Fruit fly (Drosophila melanogaster) whole organism, prepupa: Measurements from ENCODE around the gene tkv.
A peak's percentile ranks its signal among the peaks of the same experiment; 100 is the strongest.

Source experiments
- CG10669 ChIP-seq: fragments of 200-800 bp; sonication (Bioruptor generic); optimal IDR thresholded peaks from 3 replicates; lab custom pipeline; 2018; ENCODE audit warnings: missing biosample characterization, mild to moderate bottlenecking, missing genetic modification characterization, moderate library complexity
- CG11762 ChIP-seq: fragments of 200-800 bp; sonication (Bioruptor generic); optimal IDR thresholded peaks from 3 replicates; lab custom pipeline; 2016; ENCODE audit warnings: missing biosample characterization, missing genetic modification characterization; ENCODE audit not compliant: insufficient read depth
- CG15336 ChIP-seq: fragments of 200-800 bp; sonication (Bioruptor generic); IDR thresholded peaks from 2 replicates; pipeline ENCODE4 v1.3.6; 2022; ENCODE audit warnings: missing biosample characterization, missing genetic modification characterization
- CG1621 ChIP-seq: fragments of 200-800 bp; sonication (Bioruptor generic); optimal IDR thresholded peaks from 3 replicates; lab custom pipeline; 2018; ENCODE audit warnings: missing biosample characterization, mild to moderate bottlenecking, missing genetic modification characterization
- CG16779 ChIP-seq: fragments of 200-800 bp; sonication (Bioruptor generic); optimal IDR thresholded peaks from 3 replicates; lab custom pipeline; 2017; ENCODE audit warnings: missing biosample characterization, mild to moderate bottlenecking, missing genetic modification characterization
- CG3032 ChIP-seq: fragments of 200-800 bp; optimal IDR thresholded peaks from 2 replicates; lab custom pipeline; 2019; ENCODE audit warnings: missing biosample characterization, mild to moderate bottlenecking, missing genetic modification characterization, moderate library complexity
- CG32006 ChIP-seq: fragments of 200-800 bp; sonication (Bioruptor generic); optimal IDR thresholded peaks from 3 replicates; lab custom pipeline; 2017; ENCODE audit warnings: missing biosample characterization, mild to moderate bottlenecking, missing genetic modification characterization
- CG34406 ChIP-seq: fragments of 200-800 bp; sonication (Bioruptor generic); optimal IDR thresholded peaks from 3 replicates; lab custom pipeline; 2016; ENCODE audit warnings: missing biosample characterization, missing genetic modification characterization
- CG3919 ChIP-seq: fragments of 200-800 bp; sonication (Bioruptor generic); optimal IDR thresholded peaks from 3 replicates; lab custom pipeline; 2016; ENCODE audit warnings: missing biosample characterization, missing genetic modification characterization
- CG6163 ChIP-seq: fragments of 200-800 bp; sonication (Bioruptor generic); IDR thresholded peaks from 3 replicates; pipeline ENCODE4 v1.3.6; 2022; ENCODE audit warnings: missing biosample characterization, missing genetic modification characterization
- CG6808 ChIP-seq: fragments of 200-800 bp; sonication (Bioruptor generic); optimal IDR thresholded peaks from 3 replicates; lab custom pipeline; 2017; ENCODE audit warnings: missing biosample characterization, missing genetic modification characterization, mild to moderate bottlenecking, moderate library complexity, missing genetic modification reagents
- CG8632 ChIP-seq: fragments of 200-800 bp; sonication (Bioruptor generic); optimal IDR thresholded peaks from 3 replicates; lab custom pipeline; 2016; ENCODE audit warnings: missing biosample characterization, missing genetic modification characterization
- CG9139 ChIP-seq: fragments of 200-800 bp; sonication (Bioruptor generic); optimal IDR thresholded peaks from 3 replicates; lab custom pipeline; 2017; ENCODE audit warnings: missing biosample characterization, mild to moderate bottlenecking, missing genetic modification characterization
- Eip75B ChIP-seq: fragments of 200-800 bp; sonication (Bioruptor generic); optimal IDR thresholded peaks from 3 replicates; lab custom pipeline; 2016; ENCODE audit warnings: missing biosample characterization, missing genetic modification characterization
- Eip78C ChIP-seq: fragments of 200-800 bp; sonication (Bioruptor generic); peaks from one replicate; lab custom pipeline; 2016; ENCODE audit warnings: missing biosample characterization, missing genetic modification characterization
- Eip93F ChIP-seq: fragments of 200-800 bp; sonication (Bioruptor generic); optimal IDR thresholded peaks from 2 replicates; lab custom pipeline; 2016; ENCODE audit warnings: missing biosample characterization, mild to moderate bottlenecking, missing genetic modification characterization
- Ets96B ChIP-seq: fragments of 200-800 bp; optimal IDR thresholded peaks from 2 replicates; lab custom pipeline; 2019; ENCODE audit warnings: missing biosample characterization, mild to moderate bottlenecking, missing genetic modification characterization, moderate library complexity
- Hr38 ChIP-seq: sonication (Bioruptor generic); optimal IDR thresholded peaks from 2 replicates; lab custom pipeline; 2016; ENCODE audit warnings: missing biosample characterization, missing genetic modification characterization
- Lpt ChIP-seq: fragments of 200-800 bp; sonication (Bioruptor generic); optimal IDR thresholded peaks from 3 replicates; lab custom pipeline; 2016; ENCODE audit warnings: missing biosample characterization, missing genetic modification characterization
- Met ChIP-seq: fragments of 200-800 bp; sonication (Bioruptor generic); optimal IDR thresholded peaks from 3 replicates; lab custom pipeline; 2016; ENCODE audit warnings: missing biosample characterization, missing genetic modification characterization
- OdsH ChIP-seq: fragments of 200-800 bp; sonication (Bioruptor generic); optimal IDR thresholded peaks from 3 replicates; lab custom pipeline; 2016; ENCODE audit warnings: missing biosample characterization, missing genetic modification characterization
- Sox14 ChIP-seq: fragments of 200-800 bp; sonication (Bioruptor generic); optimal IDR thresholded peaks from 3 replicates; lab custom pipeline; 2016; ENCODE audit warnings: missing biosample characterization, missing genetic modification characterization
- Sox15 ChIP-seq: fragments of 200-800 bp; sonication (Bioruptor generic); optimal IDR thresholded peaks from 3 replicates; lab custom pipeline; 2016; ENCODE audit warnings: missing biosample characterization, missing genetic modification characterization
- dsx ChIP-seq: fragments of 200-800 bp; optimal IDR thresholded peaks from 3 replicates; lab custom pipeline; 2019; ENCODE audit warnings: missing biosample characterization, mild to moderate bottlenecking, missing genetic modification characterization, moderate library complexity; ENCODE audit not compliant: poor library complexity, severe bottlenecking
- fkh ChIP-seq: fragments of 200-800 bp; sonication (Bioruptor generic); optimal IDR thresholded peaks from 3 replicates; lab custom pipeline; 2017; ENCODE audit warnings: missing biosample characterization, mild to moderate bottlenecking, missing genetic modification characterization, moderate library complexity
- lz ChIP-seq: fragments of 200-800 bp; sonication (Bioruptor generic); optimal IDR thresholded peaks from 3 replicates; lab custom pipeline; 2016; ENCODE audit warnings: missing biosample characterization, missing genetic modification characterization
- net ChIP-seq: fragments of 200-800 bp; sonication (Bioruptor generic); optimal IDR thresholded peaks from 3 replicates; lab custom pipeline; 2016; ENCODE audit warnings: missing biosample characterization, missing genetic modification characterization
- pdm3 ChIP-seq: fragments of 200-800 bp; sonication (Bioruptor generic); optimal IDR thresholded peaks from 3 replicates; lab custom pipeline; 2016; ENCODE audit warnings: missing biosample characterization, missing genetic modification characterization
- salr ChIP-seq, 2 experiments: fragments of 200-800 bp; sonication (Bioruptor generic); optimal IDR thresholded peaks; 3 replicates each; lab custom pipeline; 2016 to 2018; ENCODE audit warnings: missing biosample characterization in 2 of 2, missing genetic modification characterization in 2 of 2, mild to moderate bottlenecking in 1 of 2
- ss ChIP-seq, 2 experiments: fragments of 200-800 bp; sonication (Bioruptor generic); optimal IDR thresholded peaks; 2 replicates in 1 of 2; 3 replicates in 1 of 2; lab custom pipeline; 2017 to 2018; ENCODE audit warnings: mild to moderate bottlenecking in 2 of 2, missing biosample characterization in 2 of 2, missing genetic modification characterization in 2 of 2, moderate library complexity in 1 of 2
- svp ChIP-seq: fragments of 200-800 bp; sonication (Bioruptor generic); peaks from one replicate; lab custom pipeline; 2016; ENCODE audit warnings: missing biosample characterization, missing genetic modification characterization
- vri ChIP-seq: fragments of 200-800 bp; sonication (Bioruptor generic); optimal IDR thresholded peaks from 3 replicates; lab custom pipeline; 2016; ENCODE audit warnings: missing biosample characterization, mild to moderate bottlenecking, missing genetic modification characterization

Gene tkv

dm6 chr2L:5242194-5242914 lies 28.8 kb downstream of the tkv start (continued):
- no peak for TF ChIP-seq CG10669 (GFP tag; lab: Kevin White, UChicago)
- no peak for TF ChIP-seq fkh (GFP tag; lab: Kevin White, UChicago)
- peak; percentile 5 for TF ChIP-seq OdsH (GFP tag; lab: Kevin White, UChicago)
- no peak for TF ChIP-seq net (GFP tag; lab: Kevin White, UChicago)
- no peak for TF ChIP-seq Lpt (GFP tag; lab: Kevin White, UChicago)
- TF ChIP-seq CG3919 = no peak
- TF ChIP-seq Ets96B (tag; lab: Kevin White, UChicago) = no peak
- TF ChIP-seq CG32006 (GFP tag; lab: Kevin White, UChicago) = peak; percentile 57
- TF ChIP-seq CG1621 (tag; lab: Kevin White, UChicago) = no peak
- no peak for TF ChIP-seq CG9139 (GFP tag; lab: Kevin White, UChicago)
- TF ChIP-seq salr (GFP tag; optimal IDR thresholded peaks at IDR 0.05; lab: Kevin White, UChicago) = no peak
- peak; percentile 9 for TF ChIP-seq Sox14 (GFP tag; lab: Kevin White, UChicago)
- no peak for TF ChIP-seq CG34406 (GFP tag; lab: Kevin White, UChicago)
- no peak for TF ChIP-seq CG11762 (GFP tag; lab: Kevin White, UChicago)
- peak; percentile 21 for TF ChIP-seq Met

dm6 chr2L:5240520-5240919 lies 30.7 kb downstream of the tkv start:
- no peak for TF ChIP-seq svp (GFP tag; lab: Kevin White, UChicago)
- TF ChIP-seq Hr38 = no peak
- no peak for TF ChIP-seq CG15336 (GFP tag; lab: Robert Waterston, UW)
- TF ChIP-seq Sox15 = no peak
- TF ChIP-seq dsx (GFP tag; lab: Kevin White, UChicago) = no peak
- no peak for TF ChIP-seq lz (GFP tag; lab: Kevin White, UChicago)
- no peak for TF ChIP-seq ss (GFP tag; optimal IDR thresholded peaks at IDR 0.05; lab: Kevin White, UChicago)
- no peak for TF ChIP-seq CG3032 (tag; lab: Kevin White, UChicago)
- no peak for TF ChIP-seq vri (GFP tag; lab: Kevin White, UChicago)
- TF ChIP-seq Eip93F (GFP tag; lab: Kevin White, UChicago) = no peak
- no peak for TF ChIP-seq CG8632
- TF ChIP-seq CG6808 (GFP tag; lab: Kevin White, UChicago) = no peak
- no peak for TF ChIP-seq Lpt (GFP tag; lab: Kevin White, UChicago)
- no peak for TF ChIP-seq pdm3 (GFP tag; lab: Kevin White, UChicago)
- TF ChIP-seq Met = no peak

dm6 chr2L:5239433-5240278 lies 31.5 kb downstream of the tkv start:
- TF ChIP-seq svp (GFP tag; lab: Kevin White, UChicago) (peak; percentile 1), CG9139 (GFP tag; lab: Kevin White, UChicago) (no peak), Eip78C (GFP tag; lab: Kevin White, UChicago) (peak; percentile 33), CG16779 (tag; lab: Kevin White, UChicago) (no peak), Met (no peak), fkh (GFP tag; lab: Kevin White, UChicago) (peak; percentile 69), Eip75B (no peak), Sox14 (GFP tag; lab: Kevin White, UChicago) (no peak)

DNA sequence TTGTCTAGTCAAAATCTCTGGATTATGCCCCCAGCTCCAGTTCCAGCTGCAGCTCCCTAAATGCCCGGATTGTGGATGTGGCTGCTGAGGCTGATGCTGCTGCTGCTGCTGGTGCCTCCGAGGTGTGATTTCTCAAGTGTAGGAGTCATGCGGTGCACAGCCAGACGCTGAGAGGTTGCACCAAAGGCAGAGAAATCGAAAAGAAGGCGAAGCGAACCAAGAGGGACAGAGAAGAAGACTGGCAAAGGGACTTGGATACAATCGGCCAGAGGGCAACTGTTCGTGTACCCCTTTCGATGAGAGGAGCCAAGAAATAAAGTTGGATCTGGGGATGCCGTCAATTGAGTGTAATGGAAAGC lies 32.6 kb downstream of the tkv start:
- TF ChIP-seq vri (GFP tag; lab: Kevin White, UChicago) (peak; percentile 4), CG1621 (tag; lab: Kevin White, UChicago) (peak; percentile 13), CG34406 (GFP tag; lab: Kevin White, UChicago) (no peak), CG6163 (peak; percentile 32; the same call in 2 of the 3 replicates), Hr38 (no peak), ss (GFP tag; optimal IDR thresholded peaks at IDR 0.05; lab: Kevin White, UChicago) (peak; percentile 2 to 51)
